Worm (Caenorhabditis elegans): Measurements from ENCODE around the gene cpt-2.
A peak's percentile ranks its signal among the peaks of the same experiment; 100 is the strongest.

cpt-2 gene

DNA sequence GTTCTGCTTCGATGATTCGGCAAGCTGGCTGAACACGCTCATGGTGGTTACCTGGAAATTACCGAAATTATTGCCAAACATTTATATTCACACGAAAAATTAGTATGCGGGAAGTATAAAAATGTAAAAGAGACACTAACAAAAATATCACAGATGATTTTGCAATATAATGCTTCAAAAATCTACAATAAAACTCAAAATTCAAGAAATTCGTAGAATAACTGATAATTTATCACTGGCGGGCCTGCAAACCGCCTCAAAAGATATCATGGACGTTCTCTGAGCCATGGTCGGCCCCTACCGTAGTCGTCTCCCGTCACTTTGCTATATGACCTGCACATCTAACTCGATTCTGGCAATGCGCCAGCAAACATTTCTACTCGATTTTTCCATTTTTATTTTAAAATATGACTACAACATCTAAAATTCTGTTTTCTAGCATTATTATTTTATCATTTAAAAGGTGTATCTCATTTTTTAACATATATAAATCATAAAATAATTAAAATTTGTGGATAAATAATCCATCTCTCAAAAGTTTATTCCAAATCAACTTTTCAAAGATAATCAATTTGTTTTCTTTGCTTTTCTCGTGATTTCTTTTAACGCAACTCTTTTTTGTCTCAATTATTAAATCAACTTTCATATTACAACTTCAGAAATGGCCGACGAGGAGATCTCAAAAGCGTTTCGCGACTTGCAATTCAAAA is 29.8 kb upstream of the cpt-2 start, which contains the start of the genes F01G4.6 and pfd-1 (continued):
- no peak for TF ChIP-seq unc-62 (GFP tag; optimal IDR thresholded peaks at IDR 0.05)

DNA sequence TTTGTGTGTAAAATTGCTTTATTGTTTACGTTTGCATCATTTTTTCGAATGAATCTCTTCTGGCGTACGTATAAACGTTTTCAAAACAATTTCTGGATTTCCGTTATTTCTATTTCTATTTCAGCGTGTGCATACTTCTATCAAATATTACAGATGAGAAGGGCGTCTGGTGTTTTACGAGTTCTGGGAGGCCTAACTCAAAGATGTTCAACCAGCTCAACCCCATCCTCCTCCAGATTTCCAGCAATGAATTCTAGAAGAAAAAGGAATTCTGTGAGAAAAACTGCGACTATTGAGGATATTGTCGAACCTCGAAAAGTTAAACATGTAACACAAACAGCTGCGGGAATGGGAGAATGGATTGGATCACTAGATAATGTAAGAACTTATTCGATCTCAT is 28.6 kb upstream of the cpt-2 start, which contains the start of gene C08F8.2:
Gene C08F8.2 (plus strand): TSS at position 154 of the 400 bp plus-strand sequence.
- TF ChIP-seq ama-1 (optimal IDR thresholded peaks at IDR 0.05): peak; percentile 53
- no peak for TF ChIP-seq nhr-67 (tag; optimal IDR thresholded peaks at IDR 0.05)
- no peak for TF ChIP-seq nfya-1 (tag; optimal IDR thresholded peaks at IDR 0.05; ENCODE audit: insufficient read depth)
- TF ChIP-seq nhr-25 (tag; optimal IDR thresholded peaks at IDR 0.05): no peak
- TF ChIP-seq nhr-77 (tag; optimal IDR thresholded peaks at IDR 0.05): no peak
- TF ChIP-seq pqm-1 (tag; optimal IDR thresholded peaks at IDR 0.05): no peak
- TF ChIP-seq egl-5 (tag; optimal IDR thresholded peaks at IDR 0.05): no peak

DNA sequence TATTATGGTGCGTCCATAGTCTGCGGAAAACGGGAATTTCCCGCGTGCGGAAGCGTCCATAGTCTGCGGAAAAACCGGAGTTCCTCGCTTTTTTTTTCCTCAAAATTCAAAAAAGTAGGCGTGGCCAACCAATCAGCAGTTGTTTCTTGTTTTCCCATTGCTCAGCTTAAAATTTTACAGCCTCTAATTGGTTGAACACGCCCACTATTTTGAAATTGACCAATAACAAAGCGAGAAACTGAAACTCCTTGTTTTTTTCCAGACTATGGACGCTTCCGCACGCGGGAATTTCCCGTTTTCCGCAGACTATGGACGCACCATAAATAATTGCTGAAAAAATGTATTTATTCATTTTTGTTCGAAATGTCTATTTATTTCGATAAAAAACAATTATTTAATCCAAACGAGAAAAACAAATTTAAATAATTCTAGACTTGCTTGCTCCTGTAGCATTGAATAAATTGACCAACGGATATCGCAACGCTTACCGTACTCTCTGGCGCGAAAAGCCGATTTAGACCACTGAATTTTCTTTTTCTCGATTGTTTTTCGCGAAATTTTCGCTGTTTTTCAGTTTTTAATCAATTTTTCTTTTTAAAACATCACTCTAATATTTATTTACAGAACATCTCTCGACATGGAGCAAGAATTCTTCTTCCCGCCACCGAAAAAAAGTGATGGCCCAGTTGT is 24.9 kb upstream of the cpt-2 start, which contains the start of gene C08F8.3:
Gene C08F8.3 (plus strand): TSS at position 620 of the 690 bp plus-strand sequence.
- peak; percentile 67 for TF ChIP-seq nfya-1 (tag; optimal IDR thresholded peaks at IDR 0.05; ENCODE audit: insufficient read depth)

DNA sequence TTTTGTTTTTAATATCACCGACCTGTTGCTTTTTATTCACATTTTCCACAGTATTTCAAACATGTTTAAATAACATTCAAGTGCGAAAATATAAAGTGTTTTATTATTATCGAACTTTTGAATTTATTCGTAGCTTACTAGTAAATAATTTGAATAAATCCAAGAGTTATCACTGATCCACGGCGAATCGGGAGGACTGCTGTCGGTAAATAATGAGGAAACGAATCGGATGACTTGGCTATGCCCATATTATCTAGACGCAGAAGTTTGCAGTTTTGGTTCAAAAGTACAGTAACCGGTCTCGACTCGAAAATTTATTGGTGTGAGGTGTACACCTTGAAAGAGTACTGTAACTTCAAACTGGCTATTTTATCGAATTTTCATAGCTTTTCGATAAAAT is 22.9 kb upstream of the cpt-2 start:
- TF ChIP-seq fos-1 (tag; optimal IDR thresholded peaks at IDR 0.05) (no peak), snpc-4 (tag; optimal IDR thresholded peaks at IDR 0.05) (no peak), pqm-1 (tag; optimal IDR thresholded peaks at IDR 0.05) (no peak), ztf-11 (tag; optimal IDR thresholded peaks at IDR 0.05) (no peak), nfya-1 (tag; optimal IDR thresholded peaks at IDR 0.05; ENCODE audit: insufficient read depth) (no peak), daf-12 (tag; optimal IDR thresholded peaks at IDR 0.05) (no peak), aly-2 (tag; optimal IDR thresholded peaks at IDR 0.05) (no peak), unc-62 (GFP tag; optimal IDR thresholded peaks at IDR 0.05) (no peak), mml-1 (tag; optimal IDR thresholded peaks at IDR 0.05) (no peak)

DNA sequence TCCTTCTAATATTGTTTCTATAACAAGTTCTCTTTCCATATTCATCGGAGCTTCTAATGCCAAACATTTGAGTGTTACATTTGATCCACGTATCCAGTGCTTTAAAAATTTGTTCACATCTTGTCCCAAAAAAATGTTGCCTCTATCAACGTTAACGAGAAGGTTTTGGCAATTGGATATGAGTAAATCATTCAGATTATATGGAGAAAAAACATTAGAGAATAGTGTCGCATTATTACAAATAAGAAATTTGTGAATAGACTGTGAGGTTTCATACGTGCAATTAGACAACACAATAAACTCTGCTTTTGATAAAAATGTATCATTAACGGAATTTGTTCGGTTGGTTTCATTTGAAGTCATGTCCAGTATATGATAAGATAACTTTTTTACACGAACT is 19.6 kb upstream of the cpt-2 start, which contains the start of gene mboa-4:
Gene mboa-4 (minus strand): TSS at position 101 of the 400 bp plus-strand sequence.
- no peak for TF ChIP-seq nhr-28 (tag; optimal IDR thresholded peaks at IDR 0.05)
- no peak for TF ChIP-seq elt-3 (tag; optimal IDR thresholded peaks at IDR 0.05)
- TF ChIP-seq aly-2 (tag; optimal IDR thresholded peaks at IDR 0.05): no peak
- TF ChIP-seq ztf-11 (tag; optimal IDR thresholded peaks at IDR 0.05): no peak
- no peak for TF ChIP-seq unc-39 (tag; optimal IDR thresholded peaks at IDR 0.05)
- TF ChIP-seq egl-27 (tag; optimal IDR thresholded peaks at IDR 0.05): no peak
- TF ChIP-seq fos-1 (tag; optimal IDR thresholded peaks at IDR 0.05): no peak
- no peak for TF ChIP-seq lin-39 (tag; optimal IDR thresholded peaks at IDR 0.05)
- no peak for TF ChIP-seq pqm-1 (tag; optimal IDR thresholded peaks at IDR 0.05)
- TF ChIP-seq egl-5 (tag; optimal IDR thresholded peaks at IDR 0.05): no peak
- TF ChIP-seq lsy-12 (tag; optimal IDR thresholded peaks at IDR 0.05): no peak
- no peak for TF ChIP-seq ztf-4 (tag; optimal IDR thresholded peaks at IDR 0.05)
- no peak for TF ChIP-seq fkh-2 (tag; optimal IDR thresholded peaks at IDR 0.05)
- no peak for TF ChIP-seq pha-4 (tag; optimal IDR thresholded peaks at IDR 0.05)
- no peak for TF ChIP-seq unc-62 (GFP tag; optimal IDR thresholded peaks at IDR 0.05)
- no peak for TF ChIP-seq nhr-67 (tag; optimal IDR thresholded peaks at IDR 0.05)
- no peak for TF ChIP-seq ama-1 (optimal IDR thresholded peaks at IDR 0.05)
- no peak for TF ChIP-seq nhr-77 (tag; optimal IDR thresholded peaks at IDR 0.05)

DNA sequence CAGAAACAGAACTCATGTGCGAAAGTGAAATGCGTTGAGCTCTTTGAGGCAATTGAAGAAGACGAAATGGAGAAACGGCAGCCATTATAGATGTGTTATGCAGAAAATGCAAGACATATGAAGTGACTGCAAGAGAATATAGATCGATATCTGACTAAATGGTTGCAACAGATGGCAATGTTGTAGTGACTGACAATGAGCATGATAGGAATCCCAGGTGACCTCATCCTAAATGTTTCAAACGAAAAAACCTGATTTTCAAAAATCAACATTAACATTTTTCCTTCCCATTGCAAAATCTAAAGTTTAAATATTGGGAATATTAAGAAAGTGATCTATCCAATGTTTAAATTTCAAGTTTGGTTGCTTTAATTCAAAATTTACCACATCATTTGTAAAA is 18.7 kb upstream of the cpt-2 start, which contains the start of gene C08F8.15:
Gene C08F8.15 (minus strand): TSS at position 101 of the 400 bp plus-strand sequence.
- no peak for TF ChIP-seq nhr-77 (tag; optimal IDR thresholded peaks at IDR 0.05)
- no peak for TF ChIP-seq unc-39 (tag; optimal IDR thresholded peaks at IDR 0.05)

DNA sequence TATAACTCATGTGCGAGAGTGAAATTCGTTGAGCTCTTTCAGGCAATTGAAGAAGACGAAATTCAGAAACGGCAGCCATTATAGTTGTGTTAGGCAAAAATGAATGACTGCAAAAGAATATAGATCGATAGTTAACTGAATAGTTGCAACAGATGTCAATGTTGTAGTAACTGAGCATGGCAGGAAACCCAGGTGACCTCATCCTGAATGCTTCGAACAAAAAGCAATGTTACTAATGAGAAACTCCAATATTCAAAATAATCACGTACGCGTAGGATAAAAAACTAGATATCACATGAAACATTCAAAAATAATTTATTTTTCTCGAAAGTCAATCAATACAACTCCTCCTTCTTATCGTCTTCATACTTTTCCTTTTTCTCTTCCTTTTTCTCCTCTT is 17.0 kb upstream of the cpt-2 start, which contains the start of gene fbxb-9:
Gene fbxb-9 (minus strand): TSS at position 101 of the 400 bp plus-strand sequence.
- TF ChIP-seq fos-1 (tag; optimal IDR thresholded peaks at IDR 0.05): no peak
- TF ChIP-seq ama-1 (optimal IDR thresholded peaks at IDR 0.05): no peak
- TF ChIP-seq ztf-11 (tag; optimal IDR thresholded peaks at IDR 0.05): no peak
- no peak for TF ChIP-seq elt-2 (tag; optimal IDR thresholded peaks at IDR 0.05)
- no peak for TF ChIP-seq mml-1 (tag; optimal IDR thresholded peaks at IDR 0.05)
- TF ChIP-seq elt-3 (tag; optimal IDR thresholded peaks at IDR 0.05): no peak
- TF ChIP-seq nfya-1 (tag; optimal IDR thresholded peaks at IDR 0.05; ENCODE audit: insufficient read depth): no peak
- TF ChIP-seq fkh-10 (GFP tag; optimal IDR thresholded peaks at IDR 0.05): no peak
- TF ChIP-seq ceh-9 (tag; optimal IDR thresholded peaks at IDR 0.05): no peak

All from whole organism, L3 larva.